Fruit fly (Drosophila melanogaster) whole organism: Measurements from ENCODE around the gene Ugt303B2.

Source experiments
- EcR ChIP-seq, 2 experiments: fragments of >200 bp; optimal IDR thresholded peaks; 2 replicates each; lab custom pipeline; 2017; ENCODE audit warnings: missing biosample characterization in 2 of 2, missing genetic modification characterization in 2 of 2, missing genetic modification reagents in 2 of 2
- pan ChIP-seq: fragments of >200 bp; optimal IDR thresholded peaks from 2 replicates; lab custom pipeline; 2017
- usp ChIP-seq: fragments of >200 bp; optimal IDR thresholded peaks from 2 replicates; lab custom pipeline; 2017; ENCODE audit warnings: missing biosample characterization, missing genetic modification characterization, mixed read lengths

dm6 chr3R:23530886-23531285 is 7.8 kb downstream of the Ugt303B2 start, which contains the start of gene CG10175:
- TF ChIP-seq pan (lab: Kevin White, UChicago) (no peak), usp (GFP tag; lab: Kevin White, UChicago) (no peak), EcR (GFP tag; optimal IDR thresholded peaks at IDR 0.05; lab: Kevin White, UChicago) (no peak)
